Fruit fly (Drosophila melanogaster): ENCODE measurements around the gene CG9588.

The CG9588 gene

DNA sequence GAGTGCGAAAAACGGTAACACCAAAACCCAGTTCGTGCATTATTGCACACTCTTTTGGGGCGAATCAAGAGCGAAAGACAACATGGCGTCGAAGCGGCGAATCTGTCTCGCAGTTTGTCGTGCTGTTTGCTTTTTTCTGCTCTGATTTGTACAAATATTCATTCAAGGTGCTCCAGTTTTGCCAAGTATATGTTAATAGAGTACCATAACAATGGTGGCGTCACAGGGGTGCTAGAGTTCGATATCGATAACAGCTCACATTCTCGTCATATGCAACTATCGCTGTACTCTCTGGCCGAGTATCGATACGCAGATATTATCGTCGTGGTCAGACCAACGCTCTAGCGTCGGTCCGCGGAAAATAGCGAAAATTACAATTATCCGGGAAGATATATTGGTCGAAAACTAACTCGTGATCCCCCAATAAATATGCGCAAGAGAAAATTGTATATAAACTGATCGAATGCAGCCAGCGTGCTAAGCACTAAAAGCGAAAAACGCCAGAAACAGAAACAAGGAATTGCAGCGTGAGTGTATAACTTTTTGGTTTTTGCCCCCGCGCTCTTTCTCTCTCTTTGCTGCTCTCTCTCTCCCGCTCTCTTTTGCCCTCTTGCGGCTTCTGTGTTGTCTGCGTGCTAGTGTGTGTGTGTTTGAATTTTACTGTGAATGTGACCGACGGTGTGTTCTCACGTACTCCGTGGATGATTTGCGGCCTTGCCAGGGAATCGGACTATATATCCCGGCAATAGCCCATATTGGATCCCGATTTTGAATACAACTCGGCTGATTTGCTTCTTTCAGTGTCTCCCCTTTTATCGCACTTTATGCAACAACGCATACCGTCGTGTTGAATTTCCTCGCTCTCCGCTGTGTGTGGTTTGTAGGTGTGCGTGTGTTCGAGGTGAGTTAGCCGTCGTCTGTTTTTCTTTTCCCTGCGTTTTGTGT is 7.4 kb upstream of the CG9588 start, which contains the start of gene flfl (continued):
- peak; percentile 50 for TF ChIP-seq nerfin-1 (tag; optimal IDR thresholded peaks at IDR 0.05)
- peak; percentile 94 for TF ChIP-seq MESR4 (GFP tag; optimal IDR thresholded peaks at IDR 0.05)
- TF ChIP-seq Atf3 (GFP tag; optimal IDR thresholded peaks at IDR 0.05): peak; percentile 31
- TF ChIP-seq CG11398 (GFP tag; optimal IDR thresholded peaks at IDR 0.05): no peak
- TF ChIP-seq zfh1 (GFP tag; IDR thresholded peaks at IDR 0.05): no peak
- TF ChIP-seq ems (GFP tag; optimal IDR thresholded peaks at IDR 0.05): no peak
- TF ChIP-seq CG12744 (GFP tag; optimal IDR thresholded peaks at IDR 0.05): no peak
- TF ChIP-seq CG9797 (GFP tag; optimal IDR thresholded peaks at IDR 0.05): peak; percentile 54
- peak; percentile 15 for TF ChIP-seq gcm (GFP tag; optimal IDR thresholded peaks at IDR 0.05)
- TF ChIP-seq slou (GFP tag; optimal IDR thresholded peaks at IDR 0.05): no peak
- peak; percentile 9 for TF ChIP-seq CG8359 (GFP tag; optimal IDR thresholded peaks at IDR 0.05; ENCODE audit: borderline replicate concordance)
- peak; percentile 54 for TF ChIP-seq CG34376 (GFP tag; optimal IDR thresholded peaks at IDR 0.05)
- TF ChIP-seq CG1602 (GFP tag; optimal IDR thresholded peaks at IDR 0.05): no peak
- TF ChIP-seq NfI (GFP tag; optimal IDR thresholded peaks at IDR 0.05): peak; percentile 23
- no peak for TF ChIP-seq sqz (GFP tag; optimal IDR thresholded peaks at IDR 0.05)
- TF ChIP-seq NFAT (GFP tag; IDR thresholded peaks at IDR 0.05): no peak
- no peak for TF ChIP-seq Deaf1 (tag; optimal IDR thresholded peaks at IDR 0.05)
- no peak for TF ChIP-seq onecut (GFP tag; IDR thresholded peaks at IDR 0.05)
- TF ChIP-seq gem (tag; optimal IDR thresholded peaks at IDR 0.05): no peak
- no peak for TF ChIP-seq CG32772 (GFP tag; IDR thresholded peaks at IDR 0.05)
- no peak for TF ChIP-seq ap (GFP tag; IDR thresholded peaks at IDR 0.05)
- no peak for TF ChIP-seq CG11247 (GFP tag; IDR thresholded peaks at IDR 0.05)
- no peak for TF ChIP-seq pnt (GFP tag; optimal IDR thresholded peaks at IDR 0.05)
- TF ChIP-seq Ssrp (tag; optimal IDR thresholded peaks at IDR 0.05): no peak
- TF ChIP-seq Bteb2 (GFP tag; optimal IDR thresholded peaks at IDR 0.05): no peak
- TF ChIP-seq twi (tag; optimal IDR thresholded peaks at IDR 0.05): no peak
- TF ChIP-seq unpg (GFP tag; optimal IDR thresholded peaks at IDR 0.05): no peak
- TF ChIP-seq D19A (tag; optimal IDR thresholded peaks at IDR 0.05): peak; percentile 30
- TF ChIP-seq CG3407 (GFP tag; optimal IDR thresholded peaks at IDR 0.05): no peak
- no peak for TF ChIP-seq Chrac-16 (GFP tag; optimal IDR thresholded peaks at IDR 0.05)
- TF ChIP-seq ERR (GFP tag; optimal IDR thresholded peaks at IDR 0.05): peak; percentile 50
- TF ChIP-seq Hand (GFP tag; optimal IDR thresholded peaks at IDR 0.05): peak; percentile 48
- peak; percentile 40 for TF ChIP-seq CG13894 (tag; optimal IDR thresholded peaks at IDR 0.05)
- TF ChIP-seq CG12769 (tag; optimal IDR thresholded peaks at IDR 0.05): no peak
- TF ChIP-seq sob (GFP tag; IDR thresholded peaks at IDR 0.05): no peak
- no peak for TF ChIP-seq CG17361 (GFP tag; IDR thresholded peaks at IDR 0.05)
- no peak for TF ChIP-seq CG13296 (GFP tag; optimal IDR thresholded peaks at IDR 0.05)
- TF ChIP-seq CG7987 (GFP tag; optimal IDR thresholded peaks at IDR 0.05): peak; percentile 74
- peak; percentile 52 for TF ChIP-seq Hmr (GFP tag; optimal IDR thresholded peaks at IDR 0.05)
- TF ChIP-seq Taf1 (GFP tag; IDR thresholded peaks at IDR 0.05): no peak
- no peak for TF ChIP-seq Dp (GFP tag; optimal IDR thresholded peaks at IDR 0.05)
- TF ChIP-seq slp2 (GFP tag; optimal IDR thresholded peaks at IDR 0.05): peak; percentile 18
- peak; percentile 37 for TF ChIP-seq CG7786 (GFP tag; optimal IDR thresholded peaks at IDR 0.05)
- TF ChIP-seq kni (GFP tag; optimal IDR thresholded peaks at IDR 0.05): peak; percentile 87
- peak; percentile 3 for TF ChIP-seq eyg (GFP tag; optimal IDR thresholded peaks at IDR 0.05)
- TF ChIP-seq CG13775 (GFP tag; optimal IDR thresholded peaks at IDR 0.05): no peak
- peak; percentile 21 for TF ChIP-seq CG18011 (GFP tag; optimal IDR thresholded peaks at IDR 0.05)
- peak; percentile 51 for TF ChIP-seq nmo (GFP tag; optimal IDR thresholded peaks at IDR 0.05)
- TF ChIP-seq CG3726 (GFP tag; IDR thresholded peaks at IDR 0.05): no peak
